Fruit fly (Drosophila melanogaster) whole organism, pupa: ENCODE data around the gene Ccp84Ag.

Experiments used
- CG12605 ChIP-seq: fragments of 200-800 bp; sonication (Bioruptor generic); IDR thresholded peaks from 2 replicates; pipeline ENCODE4 v1.3.6; 2022; ENCODE audit warnings: missing biosample characterization, missing genetic modification characterization
- CG15710 ChIP-seq: fragments of 200-800 bp; sonication (Bioruptor generic); optimal IDR thresholded peaks from 2 replicates; lab custom pipeline; 2018; ENCODE audit warnings: missing biosample characterization, mild to moderate bottlenecking, missing genetic modification characterization, moderate library complexity
- CG34367 ChIP-seq: fragments of 200-800 bp; sonication (Bioruptor generic); optimal IDR thresholded peaks from 2 replicates; lab custom pipeline; 2018; ENCODE audit warnings: missing biosample characterization, mild to moderate bottlenecking, missing genetic modification characterization
- CG4496 ChIP-seq: fragments of 200-800 bp; sonication (Bioruptor generic); IDR thresholded peaks from 3 replicates; pipeline ENCODE4 v1.3.6; 2022; ENCODE audit warnings: missing biosample characterization, missing genetic modification characterization
- CG8301 ChIP-seq: fragments of 200-800 bp; sonication (Bioruptor generic); optimal IDR thresholded peaks from 2 replicates; lab custom pipeline; 2018; ENCODE audit warnings: missing biosample characterization, mild to moderate bottlenecking, missing genetic modification characterization
- CG9948 ChIP-seq: fragments of 200-800 bp; sonication (Bioruptor generic); optimal IDR thresholded peaks from 2 replicates; lab custom pipeline; 2018; ENCODE audit warnings: missing biosample characterization, mild to moderate bottlenecking, missing genetic modification characterization, moderate library complexity
- Ets98B ChIP-seq: fragments of 200-800 bp; sonication (Bioruptor generic); IDR thresholded peaks from 2 replicates; pipeline ENCODE4 v1.3.6; 2022; ENCODE audit warnings: missing biosample characterization, missing genetic modification characterization
- Pif1A ChIP-seq: fragments of 200-800 bp; sonication (Bioruptor generic); optimal IDR thresholded peaks from 3 replicates; lab custom pipeline; 2016; ENCODE audit warnings: missing biosample characterization, missing genetic modification characterization
- fd96Ca ChIP-seq: fragments of 200-800 bp; sonication (Bioruptor generic); IDR thresholded peaks from 3 replicates; pipeline ENCODE4 v1.3.6; 2022; ENCODE audit warnings: missing biosample characterization, missing genetic modification characterization
- gl ChIP-seq: fragments of 200-800 bp; sonication (Bioruptor generic); optimal IDR thresholded peaks from 2 replicates; lab custom pipeline; 2018; ENCODE audit warnings: missing biosample characterization, mild to moderate bottlenecking, missing genetic modification characterization

dm6 chr3R:6706327-6706726 is 19.8 kb downstream of the Ccp84Ag start:
- TF ChIP-seq CG12605 (GFP tag; lab: Robert Waterston, UW) (no peak), gl (no peak), Pif1A (GFP tag; lab: Kevin White, UChicago) (no peak), Ets98B (no peak), CG15710 (tag; lab: Kevin White, UChicago) (no peak), CG9948 (tag; lab: Kevin White, UChicago) (no peak), CG8301 (tag; lab: Kevin White, UChicago) (no peak), fd96Ca (no peak), CG4496 (GFP tag; lab: Robert Waterston, UW) (no peak), CG34367 (tag; lab: Kevin White, UChicago) (no peak)
